Worm (Caenorhabditis elegans): Measurements from ENCODE around the gene Y38C1AA.6.

The Y38C1AA.6 gene

ce11 chrIV:192046-192445 is 29.4 kb downstream of the Y38C1AA.6 start, which contains the start of gene Y38C1AA.12 (continued):
- TF ChIP-seq daf-19 (GFP tag; conservative IDR thresholded peaks at IDR 0.05): no peak
- TF ChIP-seq tag-97 (GFP tag; IDR thresholded peaks at IDR 0.05): no peak
- no peak for TF ChIP-seq hlh-11 (tag; optimal IDR thresholded peaks at IDR 0.05)
- peak; percentile 22; the same call in 1 of the 2 replicates for TF ChIP-seq lin-1 (GFP tag; IDR thresholded peaks at IDR 0.05)
- TF ChIP-seq sdz-12 (GFP tag; optimal IDR thresholded peaks at IDR 0.05): peak; percentile 80
- TF ChIP-seq nhr-6 (tag; optimal IDR thresholded peaks at IDR 0.05): peak; percentile 72
- TF ChIP-seq zip-2 (tag; optimal IDR thresholded peaks at IDR 0.05): no peak
- TF ChIP-seq tra-1 (GFP tag; IDR thresholded peaks at IDR 0.05): 0 out of 2 replicates have a peak, but pooled peaks have one; percentile 47
- TF ChIP-seq F26F4.8 (GFP tag; conservative IDR thresholded peaks at IDR 0.05): no peak
- no peak for TF ChIP-seq egl-27 (tag; optimal IDR thresholded peaks at IDR 0.05)
- no peak for TF ChIP-seq nhr-42 (GFP tag; IDR thresholded peaks at IDR 0.05)
- TF ChIP-seq F44E2.7 (GFP tag; IDR thresholded peaks at IDR 0.05): no peak
- no peak for TF ChIP-seq unc-39 (tag; optimal IDR thresholded peaks at IDR 0.05)
- TF ChIP-seq ceh-62 (tag; optimal IDR thresholded peaks at IDR 0.05): no peak
- TF ChIP-seq R02D3.7 (tag; optimal IDR thresholded peaks at IDR 0.05): no peak
- TF ChIP-seq mxl-2 (GFP tag; conservative IDR thresholded peaks at IDR 0.05): no peak
- TF ChIP-seq dmd-9 (GFP tag; IDR thresholded peaks at IDR 0.05): peak; percentile 91
- peak; percentile 99 for TF ChIP-seq mes-2 (tag; optimal IDR thresholded peaks at IDR 0.05; ENCODE audit: poor library complexity, severe bottlenecking)
- no peak for TF ChIP-seq Y105C5A.15 (GFP tag; IDR thresholded peaks at IDR 0.05)
- TF ChIP-seq ceh-44 (GFP tag; IDR thresholded peaks at IDR 0.05): peak; percentile 58; the same call in 1 of the 2 replicates
- TF ChIP-seq lin-15B (tag; optimal IDR thresholded peaks at IDR 0.05): no peak
- no peak for TF ChIP-seq nhr-10 (tag; optimal IDR thresholded peaks at IDR 0.05)
- TF ChIP-seq hif-1 (tag; optimal IDR thresholded peaks at IDR 0.05): peak in 1 of 2 experiments; percentile 92
- TF ChIP-seq ztf-11 (tag; optimal IDR thresholded peaks at IDR 0.05): no peak
- TF ChIP-seq vab-7 (GFP tag; IDR thresholded peaks at IDR 0.05): 0 out of 2 replicates have a peak, but pooled peaks have one; percentile 10
- TF ChIP-seq lin-13 (GFP tag; optimal IDR thresholded peaks at IDR 0.05): no peak
- TF ChIP-seq dmd-6 (GFP tag; IDR thresholded peaks at IDR 0.05): peak; percentile 84
- TF ChIP-seq daf-16 (GFP tag; optimal IDR thresholded peaks at IDR 0.05): peak; percentile 51 to 62
- peak; percentile 74 for TF ChIP-seq daf-16 (tag; optimal IDR thresholded peaks at IDR 0.05)
- TF ChIP-seq lir-3 (tag; optimal IDR thresholded peaks at IDR 0.05): no peak
- peak; percentile 90 for TF ChIP-seq unc-130 (GFP tag; optimal IDR thresholded peaks at IDR 0.05)
- TF ChIP-seq dmd-8 (GFP tag; IDR thresholded peaks at IDR 0.05): no peak
- TF ChIP-seq ces-1 (GFP tag; optimal IDR thresholded peaks at IDR 0.05): no peak
- no peak for TF ChIP-seq nhr-111 (GFP tag; optimal IDR thresholded peaks at IDR 0.05)
- no peak for TF ChIP-seq nhr-48 (tag; optimal IDR thresholded peaks at IDR 0.05)
- TF ChIP-seq saeg-2 (GFP tag; IDR thresholded peaks at IDR 0.05): no peak
- no peak for TF ChIP-seq ZK546.5 (tag; optimal IDR thresholded peaks at IDR 0.05)
- TF ChIP-seq arid-1 (GFP tag; conservative IDR thresholded peaks at IDR 0.05): no peak
- TF ChIP-seq attf-4 (tag; optimal IDR thresholded peaks at IDR 0.05): no peak
- no peak for TF ChIP-seq zag-1 (tag; optimal IDR thresholded peaks at IDR 0.05)
- TF ChIP-seq lin-39 (tag; optimal IDR thresholded peaks at IDR 0.05): no peak
- TF ChIP-seq daf-8 (GFP tag; IDR thresholded peaks at IDR 0.05): no peak
- no peak for TF ChIP-seq spr-1 (tag; optimal IDR thresholded peaks at IDR 0.05)
- peak; percentile 98 for TF ChIP-seq Y48G9A.11 (GFP tag; IDR thresholded peaks at IDR 0.05)
- no peak for TF ChIP-seq cey-2 (tag; optimal IDR thresholded peaks at IDR 0.05; ENCODE audit: borderline replicate concordance, insufficient read depth)
- TF ChIP-seq hmg-1.1 (GFP tag; IDR thresholded peaks at IDR 0.05): 0 out of 2 replicates have a peak, but pooled peaks have one; percentile 44
- TF ChIP-seq T26A8.4 (GFP tag; IDR thresholded peaks at IDR 0.05): no peak
- no peak for TF ChIP-seq mdt-29 (GFP tag; IDR thresholded peaks at IDR 0.05)
- 0 out of 2 replicates have a peak, but pooled peaks have one; percentile 18 for TF ChIP-seq ctbp-1 (GFP tag; IDR thresholded peaks at IDR 0.05)
- TF ChIP-seq nhr-28 (tag; optimal IDR thresholded peaks at IDR 0.05): peak; percentile 27
- TF ChIP-seq fos-1 (tag; optimal IDR thresholded peaks at IDR 0.05): no peak
- TF ChIP-seq nhr-77 (tag; optimal IDR thresholded peaks at IDR 0.05): peak; percentile 69
